Worm (Caenorhabditis elegans) whole organism, late embryonic: ENCODE measurements around the gene clec-63.

Source experiments
- ama-1 ChIP-seq: fragments of 150-350 bp; optimal IDR thresholded peaks from 2 replicates; lab custom pipeline; 2014
- nfya-1 ChIP-seq: sonication (generic microtip); optimal IDR thresholded peaks from 2 replicates; lab custom pipeline; 2017; ENCODE audit warnings: missing genetic modification characterization, mild to moderate bottlenecking, missing compliant biosample characterization, antibody characterized with exemption, moderate library complexity
- nhr-11 ChIP-seq: fragments of 150-350 bp; optimal IDR thresholded peaks from 2 replicates; lab custom pipeline; 2014; ENCODE audit warnings: missing biosample characterization, missing genetic modification characterization
- pat-9 ChIP-seq: fragments of 200-800 bp; sonication (Bioruptor generic); optimal IDR thresholded peaks from 2 replicates; lab custom pipeline; 2018; ENCODE audit warnings: mild to moderate bottlenecking, missing genetic modification characterization, moderate library complexity, missing compliant biosample characterization
- pha-4 ChIP-seq: fragments of 150-350 bp; optimal IDR thresholded peaks from 2 replicates; lab custom pipeline; 2018; ENCODE audit warnings: missing biosample characterization, missing genetic modification reagents, missing genetic modification characterization
- sox-4 ChIP-seq: sonication (generic microtip); optimal IDR thresholded peaks from 2 replicates; lab custom pipeline; 2017; ENCODE audit warnings: mild to moderate bottlenecking, missing genetic modification characterization, inconsistent platforms, missing compliant biosample characterization
- unc-55 ChIP-seq: sonication (generic microtip); optimal IDR thresholded peaks from 2 replicates; lab custom pipeline; 2017; ENCODE audit warnings: missing biosample characterization, missing genetic modification reagents, missing genetic modification characterization

- TF ChIP-seq sox-4 (tag; lab: Kevin White, UChicago) (no peak), nfya-1 (tag; lab: Kevin White, UChicago) (no peak), ama-1 (lab: Kevin White, UChicago) (no peak), unc-55 (no peak), pha-4 (tag; lab: Kevin White, UChicago) (no peak), pat-9 (tag; lab: Kevin White, UChicago) (no peak), nhr-11 (tag; lab: Kevin White, UChicago) (no peak)
Observed at ce11 chrII:12866079-12866478, 29.4 kb upstream of the clec-63 start.
